Worm (Caenorhabditis elegans) whole organism, L2 larva: ENCODE data around the gene cnc-5.

Experiments
- nhr-11 ChIP-seq: fragments of 150-350 bp; optimal IDR thresholded peaks from 2 replicates; lab custom pipeline; 2014; ENCODE audit warnings: missing biosample characterization, missing genetic modification characterization
- unc-62 ChIP-seq: fragments of 150-350 bp; optimal IDR thresholded peaks from 2 replicates; lab custom pipeline; 2014; ENCODE audit warnings: missing biosample characterization, missing genetic modification reagents, missing genetic modification characterization

- no peak for TF ChIP-seq nhr-11 (tag; lab: Kevin White, UChicago)
- TF ChIP-seq unc-62, result no peak
Measured at ce11 chrV:1408116-1408515, 37.1 kb upstream of the cnc-5 start.
